Worm (Caenorhabditis elegans): Measurements from ENCODE around the gene R08A2.9.

The R08A2.9 gene

DNA sequence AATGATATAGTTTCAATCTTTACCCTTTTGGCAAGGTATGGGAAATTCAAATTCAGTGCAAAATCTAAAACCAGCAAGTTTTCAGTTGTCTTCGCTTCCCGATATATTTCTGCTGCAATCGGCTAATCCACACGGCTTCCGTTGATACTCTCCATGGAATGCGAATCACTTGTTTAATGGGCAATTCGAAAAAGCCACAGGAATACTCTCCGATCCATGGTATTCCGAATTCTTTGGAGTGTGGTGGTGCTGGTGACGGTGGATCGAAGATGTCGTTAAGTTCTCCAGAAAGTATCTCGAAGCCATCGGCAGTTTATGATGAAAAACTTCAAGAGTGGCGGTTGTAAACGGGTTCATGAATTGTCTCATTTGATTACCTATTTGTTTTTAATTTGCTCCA, 24.8 kb upstream of the R08A2.9 start:
- TF ChIP-seq dox-1 (GFP tag; IDR thresholded peaks at IDR 0.05) (0 out of 2 replicates have a peak, but pooled peaks have one; percentile 4), C06A6.2 (GFP tag; conservative IDR thresholded peaks at IDR 0.05) (no peak), F52B5.7 (tag; optimal IDR thresholded peaks at IDR 0.05) (no peak), nfyb-1 (GFP tag; IDR thresholded peaks at IDR 0.05) (0 out of 2 replicates have a peak, but pooled peaks have one; percentile 40), B0019.2 (GFP tag; conservative IDR thresholded peaks at IDR 0.05) (no peak), hsf-1 (GFP tag; IDR thresholded peaks at IDR 0.05) (0 out of 2 replicates have a peak, but pooled peaks have one; percentile 23)

DNA sequence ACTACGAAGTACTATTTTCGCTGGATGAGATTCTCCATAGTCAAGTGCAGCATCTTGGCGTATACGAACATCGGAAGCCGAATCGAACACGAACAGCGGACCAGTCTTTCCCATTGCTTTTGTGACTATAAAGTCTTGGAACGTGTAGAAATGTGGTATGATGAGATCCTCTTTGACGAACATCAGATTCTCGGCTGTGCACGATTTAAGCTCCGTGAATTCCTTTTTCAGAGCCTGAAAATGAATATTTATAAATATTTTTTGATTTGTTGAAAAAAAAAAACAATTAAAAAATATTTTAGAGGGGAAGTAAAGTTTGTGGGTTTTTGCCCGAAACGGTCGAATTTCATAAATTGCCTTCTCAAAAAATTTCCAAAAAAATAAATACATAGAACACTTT, 24.1 kb upstream of the R08A2.9 start:
- no peak for TF ChIP-seq nfyb-1 (GFP tag; IDR thresholded peaks at IDR 0.05)
- no peak for TF ChIP-seq dpl-1 (GFP tag; optimal IDR thresholded peaks at IDR 0.05)
- no peak for TF ChIP-seq snpc-1.3 (tag; optimal IDR thresholded peaks at IDR 0.05; ENCODE audit: insufficient read depth)
- TF ChIP-seq nhr-120 (GFP tag; IDR thresholded peaks at IDR 0.05), result no peak
- TF ChIP-seq hmg-20 (GFP tag; IDR thresholded peaks at IDR 0.05), result no peak
- TF ChIP-seq C06A6.2 (GFP tag; conservative IDR thresholded peaks at IDR 0.05), result no peak
- TF ChIP-seq snpc-3.4 (tag; optimal IDR thresholded peaks at IDR 0.05), result no peak
- TF ChIP-seq mel-28 (tag; optimal IDR thresholded peaks at IDR 0.05; ENCODE audit: borderline replicate concordance), result no peak
- no peak for TF ChIP-seq bed-2 (GFP tag; IDR thresholded peaks at IDR 0.05)
- TF ChIP-seq lsl-1 (GFP tag; optimal IDR thresholded peaks at IDR 0.05), result no peak
- TF ChIP-seq ceh-79 (tag; optimal IDR thresholded peaks at IDR 0.05), result no peak
- no peak for TF ChIP-seq ekl-4 (GFP tag; IDR thresholded peaks at IDR 0.05)
- no peak for TF ChIP-seq B0035.1 (tag; optimal IDR thresholded peaks at IDR 0.05)
- TF ChIP-seq cebp-2 (GFP tag; IDR thresholded peaks at IDR 0.05), result no peak
- no peak for TF ChIP-seq cebp-1 (GFP tag; IDR thresholded peaks at IDR 0.05)
- TF ChIP-seq cebp-1 (tag; optimal IDR thresholded peaks at IDR 0.05), result no peak
- TF ChIP-seq Y67H2A.10 (GFP tag; conservative IDR thresholded peaks at IDR 0.05), result no peak
- TF ChIP-seq F37B4.10 (GFP tag; IDR thresholded peaks at IDR 0.05), result no peak

DNA sequence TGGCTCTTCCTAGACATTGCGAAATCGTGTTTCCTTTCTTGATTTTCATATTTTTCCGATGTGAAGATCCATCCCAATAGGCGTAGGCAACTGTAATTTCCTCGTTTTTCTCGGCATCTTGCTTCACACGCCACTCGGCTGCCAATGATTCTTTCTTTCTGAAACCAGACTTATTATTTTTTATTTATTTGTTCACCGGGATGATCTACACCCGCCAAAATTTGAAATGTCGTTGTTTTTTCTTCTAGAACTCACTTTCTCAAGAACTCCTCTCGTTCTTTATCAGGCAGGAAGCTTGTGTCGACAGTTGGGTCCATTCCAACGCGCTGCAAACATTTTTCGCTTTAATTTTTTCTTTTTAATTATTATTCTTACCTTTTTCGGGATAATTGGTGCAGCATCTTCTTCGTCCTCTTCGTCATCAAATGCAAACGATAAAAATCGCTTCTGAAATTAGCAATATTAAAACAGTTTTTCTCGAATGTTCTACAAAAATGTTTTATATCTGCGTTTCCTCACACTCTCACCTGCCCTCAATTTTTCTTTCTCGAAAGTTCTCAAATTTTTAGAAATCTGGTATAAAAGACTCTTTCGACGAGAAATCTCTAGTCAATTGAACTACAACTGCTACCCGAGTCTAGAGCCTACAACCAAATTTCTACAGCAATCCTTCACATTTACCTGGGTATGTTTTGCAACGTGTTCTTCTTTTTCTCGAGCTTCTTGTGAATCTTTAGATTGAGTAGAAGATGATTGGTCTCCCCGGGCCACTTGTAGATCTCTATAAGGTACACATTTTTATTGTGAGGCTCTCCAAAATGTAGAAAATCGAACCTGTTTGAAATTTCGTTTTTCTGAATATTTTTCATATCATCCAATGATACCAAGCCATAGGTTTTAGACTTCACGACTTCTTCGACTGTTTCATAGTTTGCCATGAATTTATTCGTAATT, 23.4 kb upstream of the R08A2.9 start, which contains the start of gene hsp-90:
Gene hsp-90, plus strand, starts transcription at position 560 of the 954 bp plus-strand sequence.
- TF ChIP-seq xnd-1 (tag; optimal IDR thresholded peaks at IDR 0.05), result peak; percentile 23
- TF ChIP-seq hsf-1 (GFP tag; IDR thresholded peaks at IDR 0.05), result peak; percentile 54; the same call in 1 of the 2 replicates
- peak; percentile 45 for TF ChIP-seq ama-1 (optimal IDR thresholded peaks at IDR 0.05)
- TF ChIP-seq ama-1 (GFP tag; optimal IDR thresholded peaks at IDR 0.05), result no peak
- TF ChIP-seq efl-1 (GFP tag; optimal IDR thresholded peaks at IDR 0.05), result peak; percentile 26
- TF ChIP-seq cebp-1 (GFP tag; IDR thresholded peaks at IDR 0.05), result no peak
- peak; percentile 79 for TF ChIP-seq cebp-1 (tag; optimal IDR thresholded peaks at IDR 0.05)
- TF ChIP-seq madf-6 (GFP tag; IDR thresholded peaks at IDR 0.05), result peak; percentile 73
- TF ChIP-seq tbx-9 (tag; optimal IDR thresholded peaks at IDR 0.05; ENCODE audit: borderline replicate concordance), result no peak
- peak; percentile 56; the same call in 1 of the 2 replicates for TF ChIP-seq madf-8 (GFP tag; conservative IDR thresholded peaks at IDR 0.05)
- no peak for TF ChIP-seq mcd-1 (GFP tag; IDR thresholded peaks at IDR 0.05)
- TF ChIP-seq dox-1 (GFP tag; IDR thresholded peaks at IDR 0.05), result no peak
- no peak for TF ChIP-seq bed-1 (GFP tag; IDR thresholded peaks at IDR 0.05)
- TF ChIP-seq die-1 (tag; optimal IDR thresholded peaks at IDR 0.05), result no peak
